Worm (Caenorhabditis elegans): ENCODE data around the gene Y59A8B.12.
"Not testable (repeated sequence)": the region's sequence is repeated elsewhere in the genome, so short reads cannot be mapped to it uniquely, and the experiment has no call there.

The Y59A8B.12 gene

DNA sequence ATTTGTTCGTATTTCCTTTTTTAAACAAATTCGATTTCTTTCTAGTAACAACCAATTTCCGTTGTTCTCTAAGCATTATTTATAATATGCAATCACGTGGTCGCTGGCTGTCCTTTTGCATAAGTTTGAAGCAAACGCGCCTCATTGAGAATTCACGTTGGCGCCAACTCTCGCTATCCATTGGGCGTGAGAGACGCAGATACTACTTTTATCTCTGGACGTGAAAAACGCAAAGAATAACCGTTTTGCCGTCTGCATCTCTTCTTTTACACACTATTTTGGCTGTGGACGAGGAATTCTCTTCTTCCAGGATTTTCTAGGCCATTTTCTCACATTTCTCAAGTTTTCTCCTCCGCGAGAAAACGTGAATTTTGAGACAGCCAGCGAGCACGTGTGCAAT is 16.8 kb downstream of the Y59A8B.12 start:
- peak; percentile 52 for TF ChIP-seq lin-38 (GFP tag; IDR thresholded peaks at IDR 0.05)

ce11 chrV:18066257-18066783 is 19.7 kb downstream of the Y59A8B.12 start, which contains the start of gene Y59A8B.8:
Gene Y59A8B.8 (minus strand): TSS chrV:18066307.
- TF ChIP-seq aha-1 (tag) (peak; percentile 50), ZK337.2 (GFP tag; IDR thresholded peaks at IDR 0.05) (no peak), ceh-20 (GFP tag; IDR thresholded peaks at IDR 0.05) (no peak), mxl-2 (GFP tag; conservative IDR thresholded peaks at IDR 0.05) (no peak)

DNA sequence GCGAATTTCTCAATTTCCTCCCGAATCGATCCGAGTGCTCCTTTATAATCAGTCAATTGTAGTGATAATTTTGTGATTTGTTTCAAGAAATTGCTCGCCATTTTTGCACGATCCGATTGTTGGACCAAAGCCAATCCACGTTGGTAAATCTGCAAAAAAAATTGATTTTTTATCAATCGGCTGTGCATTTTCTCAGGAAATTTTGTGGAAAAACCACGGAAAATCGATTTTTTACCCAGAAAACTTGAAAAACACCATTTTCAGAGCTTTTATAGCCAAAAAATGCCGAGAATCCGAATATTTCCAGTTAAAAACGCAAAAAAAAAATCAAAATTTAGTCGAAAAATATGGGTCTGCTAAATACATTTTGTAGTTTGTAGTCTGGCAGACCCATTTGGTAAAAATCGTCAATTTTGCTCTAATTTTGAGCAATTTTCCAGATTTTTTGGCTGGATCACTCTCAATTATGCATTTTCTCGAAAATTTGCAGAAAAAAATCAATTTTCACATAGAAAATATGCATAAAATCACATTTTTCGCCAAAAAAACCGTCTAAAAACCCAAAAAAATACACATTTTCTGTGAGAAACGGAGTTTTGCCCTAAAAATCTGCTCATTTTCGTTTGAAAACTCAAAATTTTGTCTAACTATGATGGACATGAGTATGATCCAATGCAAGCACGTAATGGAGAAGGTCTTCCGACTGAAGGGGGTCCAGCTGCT is 30.6 kb downstream of the Y59A8B.12 start, which contains the start of the genes Y59A8B.25 and ebp-3:
Y59A8B.25 (minus strand) TSS at position 101 of the 723 bp plus-strand sequence.
ebp-3 (plus strand) TSS at position 673 of the 723 bp plus-strand sequence.
- TF ChIP-seq zfp-3 (GFP tag; conservative IDR thresholded peaks at IDR 0.05); Y48G9A.11 (GFP tag; IDR thresholded peaks at IDR 0.05); nhr-10 (tag; optimal IDR thresholded peaks at IDR 0.05): not testable (repeated sequence)

ce11 chrV:18043271-18043670 is 42.8 kb downstream of the Y59A8B.12 start, which contains the start of gene ebp-1:
Gene ebp-1 (plus strand): TSS chrV:18043571.
- no peak for TF ChIP-seq pqm-1 (tag; optimal IDR thresholded peaks at IDR 0.05)
- TF ChIP-seq fkh-10 (GFP tag; optimal IDR thresholded peaks at IDR 0.05): no peak
- no peak for TF ChIP-seq dpl-1 (GFP tag; optimal IDR thresholded peaks at IDR 0.05)
- TF ChIP-seq madf-5 (GFP tag; IDR thresholded peaks at IDR 0.05): no peak
- no peak for TF ChIP-seq ztf-7 (tag; optimal IDR thresholded peaks at IDR 0.05)
- TF ChIP-seq Y75B8A.6 (GFP tag; IDR thresholded peaks at IDR 0.05): no peak
- no peak for TF ChIP-seq tra-1 (GFP tag; IDR thresholded peaks at IDR 0.05)
- TF ChIP-seq madf-9 (GFP tag; conservative IDR thresholded peaks at IDR 0.05): no peak
- TF ChIP-seq R02D3.7 (tag; optimal IDR thresholded peaks at IDR 0.05): no peak

All from whole organism, L4 larva.